Fruit fly (Drosophila melanogaster) whole organism: ENCODE results near the gene CG32815.
A peak's percentile ranks its signal among the peaks of the same experiment; 100 is the strongest.

Experiments used
- CG8478 ChIP-seq: fragments of >200 bp; optimal IDR thresholded peaks from 2 replicates; lab custom pipeline; 2018; ENCODE audit warnings: inconsistent platforms
- Dll ChIP-seq: fragments of >200 bp; optimal IDR thresholded peaks from 2 replicates; lab custom pipeline; 2017
- pan ChIP-seq: fragments of >200 bp; optimal IDR thresholded peaks from 2 replicates; lab custom pipeline; 2017
- usp ChIP-seq: fragments of >200 bp; optimal IDR thresholded peaks from 2 replicates; lab custom pipeline; 2017; ENCODE audit warnings: missing biosample characterization, missing genetic modification characterization, mixed read lengths

- TF ChIP-seq Dll, result no peak
- TF ChIP-seq pan (lab: Kevin White, UChicago), result no peak
- TF ChIP-seq CG8478 (lab: Kevin White, UChicago), result peak; percentile 4
- no peak for TF ChIP-seq usp (GFP tag; lab: Kevin White, UChicago)
Measured at dm6 chrX:935049-935900, 3.0 kb downstream of the CG32815 start, which contains the start of gene TRAM.
